Worm (Caenorhabditis elegans) whole organism, early embryonic: ENCODE data around the gene popl-5.
A peak's percentile ranks its signal among the peaks of the same experiment; 100 is the strongest.

Experiments
- B0310.2 ChIP-seq: sonication (generic microtip); optimal IDR thresholded peaks from 2 replicates; lab custom pipeline; 2016; ENCODE audit warnings: mild to moderate bottlenecking, missing genetic modification characterization, missing compliant biosample characterization
- F13C5.2 ChIP-seq: sonication (generic microtip); optimal IDR thresholded peaks from 2 replicates; lab custom pipeline; 2017; ENCODE audit warnings: mild to moderate bottlenecking, missing genetic modification characterization, inconsistent platforms, missing compliant biosample characterization
- aly-1 ChIP-seq: sonication (generic microtip); optimal IDR thresholded peaks from 2 replicates; lab custom pipeline; 2016; ENCODE audit warnings: missing genetic modification characterization, missing compliant biosample characterization
- ama-1 ChIP-seq: fragments of 150-350 bp; optimal IDR thresholded peaks from 2 replicates; lab custom pipeline; 2014
- ceh-13 ChIP-seq: fragments of 200-800 bp; sonication (Bioruptor generic); optimal IDR thresholded peaks from 2 replicates; lab custom pipeline; 2018; ENCODE audit warnings: mild to moderate bottlenecking, missing genetic modification characterization, missing compliant biosample characterization
- ceh-36 ChIP-seq: sonication (generic microtip); optimal IDR thresholded peaks from 2 replicates; lab custom pipeline; 2016; ENCODE audit warnings: missing genetic modification characterization, inconsistent platforms, missing compliant biosample characterization
- ets-7 ChIP-seq: sonication (generic microtip); optimal IDR thresholded peaks from 2 replicates; lab custom pipeline; 2016; ENCODE audit warnings: missing genotype, missing genetic modification characterization, missing compliant biosample characterization
- flt-1 ChIP-seq: fragments of 200-800 bp; sonication (Bioruptor generic); IDR thresholded peaks from 2 replicates; pipeline ENCODE4 v1.3.6; 2022; ENCODE audit warnings: missing genetic modification characterization, missing compliant biosample characterization
- hmbx-1 ChIP-seq: sonication (generic microtip); optimal IDR thresholded peaks from 2 replicates; lab custom pipeline; 2016; ENCODE audit warnings: mild to moderate bottlenecking, missing genetic modification characterization, missing compliant biosample characterization
- hmg-4 ChIP-seq: fragments of 200-800 bp; sonication (Bioruptor generic); optimal IDR thresholded peaks from 2 replicates; lab custom pipeline; 2018; ENCODE audit warnings: mild to moderate bottlenecking, missing genetic modification characterization, missing compliant biosample characterization
- hnd-1 ChIP-seq: sonication (generic microtip); optimal IDR thresholded peaks from 2 replicates; lab custom pipeline; 2016; ENCODE audit warnings: missing genetic modification characterization, missing compliant biosample characterization
- pes-1 ChIP-seq: fragments of 200-800 bp; sonication (Bioruptor generic); IDR thresholded peaks from 2 replicates; pipeline ENCODE4 v1.3.6; 2022; ENCODE audit warnings: missing genetic modification reagents, missing genetic modification characterization, missing compliant biosample characterization
- scrt-1 ChIP-seq: fragments of 200-800 bp; sonication (Bioruptor generic); IDR thresholded peaks from 2 replicates; pipeline ENCODE4 v1.3.6; 2022; ENCODE audit warnings: missing genetic modification characterization, missing compliant biosample characterization
- sea-1 ChIP-seq: fragments of 200-800 bp; sonication (Bioruptor generic); conservative IDR thresholded peaks from 2 replicates; pipeline ENCODE4 v1.3.6; 2022; ENCODE audit warnings: missing genetic modification characterization, missing compliant biosample characterization
- tbx-11 ChIP-seq: fragments of 200-800 bp; sonication (Bioruptor generic); IDR thresholded peaks from 2 replicates; pipeline ENCODE4 v1.3.6; 2022; ENCODE audit warnings: missing genetic modification characterization, missing compliant biosample characterization
- tbx-37 ChIP-seq: fragments of 200-800 bp; sonication (Bioruptor generic); conservative IDR thresholded peaks from 2 replicates; pipeline ENCODE4 v1.3.6; 2022; ENCODE audit warnings: missing genetic modification reagents, missing genetic modification characterization, missing compliant biosample characterization
- tra-4 ChIP-seq: sonication (generic microtip); optimal IDR thresholded peaks from 2 replicates; lab custom pipeline; 2017; ENCODE audit warnings: missing genetic modification characterization, missing compliant biosample characterization

The popl-5 gene

DNA sequence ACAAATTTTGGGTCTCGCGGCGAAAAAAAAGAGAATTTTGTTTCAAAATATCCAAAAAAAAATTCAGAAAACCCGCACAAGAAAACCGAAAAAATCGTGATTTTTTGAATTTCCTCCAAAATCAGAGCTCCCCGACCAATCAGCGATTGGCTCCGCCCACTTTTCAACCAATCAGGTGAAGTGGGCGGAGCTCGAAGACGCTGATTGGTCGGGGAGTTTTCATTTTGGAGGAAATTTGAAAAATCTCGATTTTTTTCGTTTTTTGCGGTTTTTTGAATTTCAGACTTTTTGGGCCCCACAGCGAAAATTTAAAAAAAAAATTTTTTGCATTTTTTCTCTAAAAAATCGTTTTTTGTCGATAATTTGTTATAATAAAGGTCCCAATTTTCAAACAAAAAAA is 2.5 kb upstream of the popl-5 start:
- no peak for TF ChIP-seq aly-1
- no peak for TF ChIP-seq tra-4 (tag; lab: Kevin White, UChicago)
- TF ChIP-seq pes-1 (GFP tag; lab: Robert Waterston, UW): no peak
- no peak for TF ChIP-seq tbx-11 (GFP tag; lab: Robert Waterston, UW)

- TF ChIP-seq ama-1 (lab: Kevin White, UChicago) (no peak), ets-7 (no peak)
Observed at ce11 chrIII:11488662-11489349, 1.7 kb upstream of the popl-5 start.

DNA sequence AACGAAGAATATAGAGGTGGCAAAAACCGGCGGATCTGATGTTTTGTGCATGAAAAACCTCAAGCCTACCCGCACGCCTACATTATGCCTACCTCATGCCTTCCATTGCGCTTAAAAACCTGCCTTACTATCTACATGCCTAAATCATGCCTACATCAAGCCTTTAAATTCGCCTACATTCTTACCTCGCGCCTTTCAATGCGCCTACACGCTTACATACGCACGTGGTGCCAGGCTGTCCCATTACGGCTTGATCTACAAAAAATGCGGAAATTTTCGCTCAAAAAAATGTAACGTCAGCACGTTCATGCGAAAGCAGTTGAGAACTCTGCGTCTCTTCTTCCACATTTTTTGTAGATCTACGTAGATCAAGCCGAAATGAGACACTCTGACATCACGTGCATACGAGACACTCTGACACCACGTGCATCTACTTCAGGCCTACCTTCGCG is 3.0 kb downstream of the popl-5 start, which contains the start of gene fbxa-220:
TSS of gene fbxa-220 (minus strand) at position 51 of the 452 bp plus-strand sequence.
- TF ChIP-seq ceh-13: no peak
- TF ChIP-seq scrt-1 (GFP tag; lab: Robert Waterston, UW): no peak
- no peak for TF ChIP-seq ets-7
- TF ChIP-seq hmbx-1 (tag; lab: Kevin White, UChicago): no peak
- no peak for TF ChIP-seq B0310.2 (tag; lab: Kevin White, UChicago)
- no peak for TF ChIP-seq tbx-11 (GFP tag; lab: Robert Waterston, UW)
- TF ChIP-seq aly-1: no peak
- no peak for TF ChIP-seq tra-4 (tag; lab: Kevin White, UChicago)
- no peak for TF ChIP-seq hnd-1
- TF ChIP-seq ceh-36 (tag; lab: Kevin White, UChicago): no peak
- no peak for TF ChIP-seq sea-1 (GFP tag; lab: Robert Waterston, UW)
- TF ChIP-seq flt-1 (GFP tag; lab: Robert Waterston, UW): no peak
- no peak for TF ChIP-seq F13C5.2
- TF ChIP-seq hmg-4 (GFP tag; lab: Kevin White, UChicago): no peak
- no peak for TF ChIP-seq tbx-37 (GFP tag; lab: Robert Waterston, UW)
- no peak for TF ChIP-seq pes-1 (GFP tag; lab: Robert Waterston, UW)
- TF ChIP-seq ama-1 (lab: Kevin White, UChicago): no peak

DNA sequence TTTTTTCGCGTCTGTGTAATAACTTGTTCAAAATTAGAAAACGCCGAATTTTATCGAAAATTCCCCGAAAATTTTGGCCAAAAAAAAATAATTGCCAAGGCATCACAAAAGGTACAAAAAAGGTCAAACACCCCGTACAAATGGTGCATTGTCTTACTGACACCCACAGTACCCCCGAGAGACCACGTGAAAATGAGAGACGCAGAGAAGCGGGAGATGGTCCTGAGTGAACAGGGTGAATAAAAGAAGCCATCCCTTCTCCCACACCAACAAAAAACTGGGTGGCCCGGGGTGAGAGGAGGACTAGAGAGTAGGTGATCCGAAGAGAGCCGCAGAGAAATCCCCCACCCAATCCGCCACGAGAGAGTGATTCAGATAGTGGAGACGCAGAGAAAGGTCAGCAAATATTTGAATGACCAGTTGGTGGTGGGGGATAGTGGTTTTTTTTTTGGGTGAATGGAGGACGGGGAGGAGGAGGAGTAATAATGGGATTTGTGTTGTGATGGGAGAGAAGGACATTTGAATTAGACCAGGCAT is 5.8 kb downstream of the popl-5 start:
- TF ChIP-seq hmbx-1 (tag; lab: Kevin White, UChicago) (no peak), hnd-1 (no peak), ama-1 (lab: Kevin White, UChicago) (no peak), B0310.2 (tag; lab: Kevin White, UChicago) (no peak), scrt-1 (GFP tag; lab: Robert Waterston, UW) (no peak), pes-1 (GFP tag; lab: Robert Waterston, UW) (no peak), flt-1 (GFP tag; lab: Robert Waterston, UW) (no peak)

DNA sequence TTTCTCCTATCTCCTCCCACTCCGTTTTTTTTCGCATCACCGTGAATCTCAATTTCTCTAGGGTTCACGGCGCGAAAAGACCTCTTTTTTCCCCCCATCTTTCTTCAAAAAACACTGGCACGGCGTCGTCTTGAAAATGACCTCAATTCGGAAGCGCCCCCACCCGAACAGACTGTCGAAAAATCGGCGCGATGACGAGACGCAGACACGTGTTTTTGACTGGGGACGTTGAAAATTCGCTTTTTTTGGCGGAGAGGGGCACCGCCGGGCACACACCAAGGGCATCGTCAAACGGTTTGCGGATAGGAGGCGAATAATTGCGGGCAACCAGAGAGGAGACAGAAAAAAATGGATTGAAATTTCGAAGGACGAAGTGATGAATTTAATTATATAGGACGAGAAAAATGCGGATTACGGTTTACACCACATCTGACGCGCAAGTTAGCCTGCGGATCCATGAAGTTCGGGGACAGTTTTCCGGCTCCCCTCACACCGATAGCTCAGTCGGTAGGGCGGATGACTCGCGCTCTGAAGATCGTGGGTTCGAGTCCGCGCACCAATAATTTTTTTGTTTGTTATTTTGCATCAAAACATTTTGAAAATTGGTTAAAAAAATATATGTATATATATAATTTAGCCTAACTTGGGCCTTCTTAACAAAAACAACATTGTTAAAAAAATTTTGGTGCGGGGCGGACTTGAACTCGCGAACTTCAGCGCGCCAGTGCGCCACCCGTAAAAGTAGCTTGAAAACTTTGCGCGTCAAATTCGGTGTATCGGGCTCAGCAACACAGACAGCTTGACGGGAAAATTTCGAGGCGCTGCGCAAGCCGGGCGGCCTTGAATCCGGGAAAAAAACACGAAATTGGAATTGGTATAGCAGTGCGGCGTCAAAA is 8.4 kb downstream of the popl-5 start:
- TF ChIP-seq tra-4 (tag; lab: Kevin White, UChicago): no peak
- no peak for TF ChIP-seq F13C5.2
- TF ChIP-seq ets-7: no peak
- no peak for TF ChIP-seq flt-1 (GFP tag; lab: Robert Waterston, UW)
- TF ChIP-seq ceh-36 (tag; lab: Kevin White, UChicago): no peak
- TF ChIP-seq scrt-1 (GFP tag; lab: Robert Waterston, UW): no peak
- TF ChIP-seq aly-1: no peak
- no peak for TF ChIP-seq tbx-11 (GFP tag; lab: Robert Waterston, UW)
- TF ChIP-seq tbx-37 (GFP tag; lab: Robert Waterston, UW): no peak
- TF ChIP-seq hnd-1: no peak

- TF ChIP-seq scrt-1 (GFP tag; lab: Robert Waterston, UW) (peak; percentile 31; the same call in 1 of the 2 replicates), hmbx-1 (tag; lab: Kevin White, UChicago) (no peak)
Observed at ce11 chrIII:11477307-11477706, 9.8 kb downstream of the popl-5 start.

- TF ChIP-seq hnd-1 (no peak), ceh-36 (tag; lab: Kevin White, UChicago) (peak; percentile 79), pes-1 (GFP tag; lab: Robert Waterston, UW) (no peak), sea-1 (GFP tag; lab: Robert Waterston, UW) (no peak), tbx-37 (GFP tag; lab: Robert Waterston, UW) (no peak), hmg-4 (GFP tag; lab: Kevin White, UChicago) (no peak)
Observed at ce11 chrIII:11474674-11475306, 12.4 kb downstream of the popl-5 start.

- TF ChIP-seq tbx-11 (GFP tag; lab: Robert Waterston, UW) (no peak), ets-7 (no peak), tbx-37 (GFP tag; lab: Robert Waterston, UW) (no peak), ceh-13 (no peak), hmbx-1 (tag; lab: Kevin White, UChicago) (no peak), scrt-1 (GFP tag; lab: Robert Waterston, UW) (no peak), flt-1 (GFP tag; lab: Robert Waterston, UW) (no peak)
Observed at ce11 chrIII:11472861-11473260, 14.3 kb downstream of the popl-5 start.
